Fruit fly (Drosophila melanogaster): ENCODE results near the gene CG9921.

The CG9921 gene

DNA sequence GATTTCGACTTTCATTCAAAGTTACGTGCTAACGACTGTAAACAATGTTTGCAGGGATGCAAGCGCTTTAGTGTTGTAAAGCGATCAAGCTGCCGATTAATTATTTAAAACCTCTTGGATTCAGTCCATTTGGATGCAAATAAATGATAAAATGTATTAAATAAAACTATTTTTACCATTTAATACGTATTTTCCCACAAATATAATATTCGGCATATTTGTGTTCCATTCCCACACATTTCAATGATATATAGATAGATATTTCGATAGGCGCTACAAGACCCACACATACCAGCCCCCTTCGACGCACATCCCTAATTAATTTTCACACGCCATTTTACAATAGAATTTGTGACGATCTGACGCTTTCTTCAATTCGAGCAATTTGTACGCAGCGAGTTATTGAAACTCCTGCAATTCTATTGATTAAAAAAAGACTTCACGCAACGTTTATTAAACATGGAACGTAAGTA lies 44.9 kb downstream of the CG9921 start, which contains the start of the genes CG32576 and caz (continued):
- TF ChIP-seq CG9797 (GFP tag; optimal IDR thresholded peaks at IDR 0.05) (peak; percentile 23), zfh2 (GFP tag; optimal IDR thresholded peaks at IDR 0.05) (peak; percentile 12), CG2199 (GFP tag; IDR thresholded peaks at IDR 0.05) (no peak), NC2β (GFP tag; optimal IDR thresholded peaks at IDR 0.05) (no peak), inv (GFP tag; IDR thresholded peaks at IDR 0.05; ENCODE audit: partially characterized antibody) (peak; percentile 67; the same call in 1 of the 2 replicates), pho (GFP tag; optimal IDR thresholded peaks at IDR 0.05) (peak; percentile 30), dmrt11E (tag; optimal IDR thresholded peaks at IDR 0.05) (peak; percentile 14), org-1 (GFP tag; optimal IDR thresholded peaks at IDR 0.05) (no peak), Sox100B (GFP tag; optimal IDR thresholded peaks at IDR 0.05) (no peak), Gsc (GFP tag; IDR thresholded peaks at IDR 0.05) (no peak), Doc3 (GFP tag; IDR thresholded peaks at IDR 0.05; ENCODE audit: partially characterized antibody) (peak; percentile 66; the same call in 2 of the 3 replicates), mld (GFP tag; IDR thresholded peaks at IDR 0.05; ENCODE audit: partially characterized antibody) (no peak), CG9609 (GFP tag; optimal IDR thresholded peaks at IDR 0.05) (no peak), CG14710 (tag; optimal IDR thresholded peaks at IDR 0.05) (peak; percentile 81), CG12391 (tag; optimal IDR thresholded peaks at IDR 0.05) (peak; percentile 61), CG12155 (GFP tag; optimal IDR thresholded peaks at IDR 0.05) (peak; percentile 37), nerfin-1 (tag; optimal IDR thresholded peaks at IDR 0.05) (peak; percentile 35), bbx (GFP tag; IDR thresholded peaks at IDR 0.05; ENCODE audit: partially characterized antibody) (0 out of 2 replicates have a peak, but pooled peaks have one; percentile 47), z (GFP tag; IDR thresholded peaks at IDR 0.05) (no peak), stwl (tag; optimal IDR thresholded peaks at IDR 0.05) (peak; percentile 83), CG12659 (GFP tag; optimal IDR thresholded peaks at IDR 0.05) (peak; percentile 83), CG34422 (GFP tag; IDR thresholded peaks at IDR 0.05) (0 out of 3 replicates have a peak, but pooled peaks have one; percentile 9), CG7357 (GFP tag; IDR thresholded peaks at IDR 0.05) (no peak), Xbp1 (GFP tag; optimal IDR thresholded peaks at IDR 0.05) (peak; percentile 60), CG6813 (GFP tag; optimal IDR thresholded peaks at IDR 0.05) (no peak), Nf-YC (tag; optimal IDR thresholded peaks at IDR 0.05) (peak; percentile 56), cad (GFP tag; optimal IDR thresholded peaks at IDR 0.05) (no peak), ase (GFP tag; IDR thresholded peaks at IDR 0.05) (no peak), CG11456 (GFP tag; IDR thresholded peaks at IDR 0.05) (no peak), oc (tag; optimal IDR thresholded peaks at IDR 0.05) (no peak), CG33213 (GFP tag; optimal IDR thresholded peaks at IDR 0.05) (no peak), BtbVII (GFP tag; optimal IDR thresholded peaks at IDR 0.05) (no peak), grau (tag; optimal IDR thresholded peaks at IDR 0.05) (peak; percentile 44), tx (GFP tag; optimal IDR thresholded peaks at IDR 0.05) (no peak), Sin3A (optimal IDR thresholded peaks at IDR 0.05) (peak; percentile 65), CG1529 (GFP tag; optimal IDR thresholded peaks at IDR 0.05) (peak; percentile 25), Bgb (GFP tag; IDR thresholded peaks at IDR 0.05; ENCODE audit: partially characterized antibody) (peak; percentile 35), PHDP (tag; optimal IDR thresholded peaks at IDR 0.05) (no peak), trem (tag; optimal IDR thresholded peaks at IDR 0.05) (peak; percentile 60), CG17328 (GFP tag; IDR thresholded peaks at IDR 0.05) (no peak), Deaf1 (tag; optimal IDR thresholded peaks at IDR 0.05) (peak; percentile 12), ind (GFP tag; optimal IDR thresholded peaks at IDR 0.05) (peak; percentile 29), CG16813 (GFP tag; IDR thresholded peaks at IDR 0.05; ENCODE audit: partially characterized antibody) (peak; percentile 64), Hr51 (GFP tag; optimal IDR thresholded peaks at IDR 0.05) (peak in 1 of 2 experiments; percentile 19), Dip2 (GFP tag; IDR thresholded peaks at IDR 0.05) (no peak), Myb (GFP tag; optimal IDR thresholded peaks at IDR 0.05) (peak; percentile 40), B-H1 (GFP tag; IDR thresholded peaks at IDR 0.05) (no peak), CG7556 (GFP tag; optimal IDR thresholded peaks at IDR 0.05) (peak; percentile 32), BEAF-32 (GFP tag; optimal IDR thresholded peaks at IDR 0.05) (peak; percentile 80), CG10959 (GFP tag; IDR thresholded peaks at IDR 0.05) (no peak)
